Worm (Caenorhabditis elegans) whole organism, young adult: ENCODE measurements around the gene Y7A5A.10.
A peak's percentile ranks its signal among the peaks of the same experiment; 100 is the strongest.

Source experiments
- B0336.3 ChIP-seq: fragments of 200-800 bp; sonication (Bioruptor generic); IDR thresholded peaks from 2 replicates; pipeline ENCODE4 v1.3.6; 2022; ENCODE audit warnings: missing genetic modification characterization, missing compliant biosample characterization
- C17E4.6 ChIP-seq: fragments of 200-800 bp; sonication (Bioruptor generic); IDR thresholded peaks from 2 replicates; pipeline ENCODE4 v1.3.6; 2022; ENCODE audit warnings: missing genetic modification reagents, missing genetic modification characterization, missing compliant biosample characterization
- F55B11.4 ChIP-seq: sonication (generic microtip); optimal IDR thresholded peaks from 2 replicates; lab custom pipeline; 2016; ENCODE audit warnings: missing compliant biosample characterization, missing genetic modification characterization, borderline replicate concordance; ENCODE audit not compliant: insufficient read depth
- T26A5.8 ChIP-seq: sonication (generic microtip); optimal IDR thresholded peaks from 2 replicates; lab custom pipeline; 2016; ENCODE audit warnings: missing genetic modification characterization, missing compliant biosample characterization
- Y56A3A.18 ChIP-seq: fragments of 200-800 bp; sonication (Bioruptor generic); IDR thresholded peaks from 2 replicates; pipeline ENCODE4 v1.3.6; 2022; ENCODE audit warnings: missing genetic modification reagents, missing genetic modification characterization, missing compliant biosample characterization
- ama-1 ChIP-seq, 3 experiments: fragments of 150-350 bp in 1 of 3; sonication (generic microtip) in 2 of 3; optimal IDR thresholded peaks; 2 replicates each; lab custom pipeline; 2014 to 2018; ENCODE audit warnings: missing biosample characterization in 2 of 3, missing genetic modification characterization in 2 of 3, missing genetic modification reagents in 2 of 3
- aptf-2 ChIP-seq: fragments of 200-800 bp; sonication (Bioruptor generic); conservative IDR thresholded peaks from 2 replicates; pipeline ENCODE4 v1.3.6; 2022; ENCODE audit warnings: missing genetic modification reagents, missing genetic modification characterization, missing compliant biosample characterization
- athp-1 ChIP-seq: sonication (generic microtip); optimal IDR thresholded peaks from 2 replicates; lab custom pipeline; 2017; ENCODE audit warnings: mild to moderate bottlenecking, missing genetic modification characterization, missing compliant biosample characterization
- attf-3 ChIP-seq: fragments of 200-800 bp; sonication (Bioruptor generic); conservative IDR thresholded peaks from 2 replicates; pipeline ENCODE4 v1.3.6; 2022; ENCODE audit warnings: missing genetic modification reagents, missing genetic modification characterization, missing compliant biosample characterization
- bed-1 ChIP-seq: fragments of 200-800 bp; sonication (Bioruptor generic); IDR thresholded peaks from 2 replicates; pipeline ENCODE4 v1.3.6; 2022; ENCODE audit warnings: missing genetic modification reagents, missing genetic modification characterization, missing compliant biosample characterization
- bed-2 ChIP-seq: fragments of 200-800 bp; sonication (Bioruptor generic); IDR thresholded peaks from 2 replicates; pipeline ENCODE4 v1.3.6; 2022; ENCODE audit warnings: missing genetic modification reagents, missing genetic modification characterization, missing compliant biosample characterization
- ceh-79 ChIP-seq: sonication (generic microtip); optimal IDR thresholded peaks from 2 replicates; lab custom pipeline; 2017; ENCODE audit warnings: mild to moderate bottlenecking, missing genetic modification characterization, missing compliant biosample characterization
- ceh-91 ChIP-seq: fragments of 200-800 bp; sonication (Bioruptor generic); IDR thresholded peaks from 2 replicates; pipeline ENCODE4 v1.3.6; 2022; ENCODE audit warnings: missing genetic modification reagents, missing genetic modification characterization, missing compliant biosample characterization
- dpl-1 ChIP-seq: fragments of 150-350 bp; optimal IDR thresholded peaks from 2 replicates; lab custom pipeline; 2014; ENCODE audit warnings: missing biosample characterization, missing genetic modification reagents, missing genetic modification characterization
- efl-1 ChIP-seq: fragments of 150-350 bp; optimal IDR thresholded peaks from 2 replicates; lab custom pipeline; 2014; ENCODE audit warnings: missing biosample characterization, missing genetic modification reagents, missing genetic modification characterization
- egl-44 ChIP-seq: fragments of 200-800 bp; sonication (Bioruptor generic); IDR thresholded peaks from 2 replicates; pipeline ENCODE4 v1.3.6; 2022; ENCODE audit warnings: missing genetic modification reagents, missing genetic modification characterization, missing compliant biosample characterization
- ekl-4 ChIP-seq: fragments of 200-800 bp; sonication (Bioruptor generic); IDR thresholded peaks from 2 replicates; pipeline ENCODE4 v1.3.6; 2022; ENCODE audit warnings: missing genetic modification reagents, missing genetic modification characterization, missing compliant biosample characterization
- ets-4 ChIP-seq: fragments of 200-800 bp; sonication (Bioruptor generic); optimal IDR thresholded peaks from 2 replicates; lab custom pipeline; 2018; ENCODE audit warnings: mild to moderate bottlenecking, missing genetic modification characterization, missing compliant biosample characterization
- gei-17 ChIP-seq: fragments of 200-800 bp; sonication (Bioruptor generic); optimal IDR thresholded peaks from 2 replicates; lab custom pipeline; 2018; ENCODE audit warnings: mild to moderate bottlenecking, missing genetic modification characterization, missing compliant biosample characterization
- him-1 ChIP-seq: sonication (generic microtip); optimal IDR thresholded peaks from 2 replicates; lab custom pipeline; 2016; ENCODE audit warnings: missing genotype, missing genetic modification reagents, missing genetic modification characterization, missing compliant biosample characterization
- hlh-12 ChIP-seq: sonication (generic microtip); optimal IDR thresholded peaks from 2 replicates; lab custom pipeline; 2016; ENCODE audit warnings: missing genetic modification characterization, missing compliant biosample characterization
- lin-26 ChIP-seq: fragments of 200-800 bp; sonication (Bioruptor generic); IDR thresholded peaks from 2 replicates; pipeline ENCODE4 v1.3.6; 2022; ENCODE audit warnings: missing genetic modification reagents, missing genetic modification characterization, missing compliant biosample characterization
- lin-35 ChIP-seq, 3 experiments: fragments of 150-350 bp in 2 of 3; sonication (generic microtip) in 1 of 3; optimal IDR thresholded peaks; 2 replicates each; lab custom pipeline; 2014 to 2018; ENCODE audit warnings: missing biosample characterization in 3 of 3, missing genetic modification characterization in 3 of 3, missing genetic modification reagents in 3 of 3
- lin-40 ChIP-seq: sonication (generic microtip); optimal IDR thresholded peaks from 2 replicates; lab custom pipeline; 2016; ENCODE audit warnings: missing genetic modification characterization, mild to moderate bottlenecking, missing compliant biosample characterization, missing genotype, missing genetic modification reagents
- lin-54 ChIP-seq: fragments of 200-800 bp; sonication (Bioruptor generic); optimal IDR thresholded peaks from 2 replicates; lab custom pipeline; 2018; ENCODE audit warnings: mild to moderate bottlenecking, missing genetic modification characterization, missing compliant biosample characterization
- lir-1 ChIP-seq: fragments of 200-800 bp; sonication (Bioruptor generic); conservative IDR thresholded peaks from 2 replicates; pipeline ENCODE4 v1.3.6; 2022; ENCODE audit warnings: missing genetic modification reagents, missing genetic modification characterization, missing compliant biosample characterization
- lsl-1 ChIP-seq: fragments of 200-800 bp; sonication (Bioruptor generic); optimal IDR thresholded peaks from 2 replicates; lab custom pipeline; 2018; ENCODE audit warnings: mild to moderate bottlenecking, missing genetic modification characterization, moderate library complexity, missing compliant biosample characterization
- madf-10 ChIP-seq: sonication (generic microtip); optimal IDR thresholded peaks from 2 replicates; lab custom pipeline; 2016; ENCODE audit warnings: mild to moderate bottlenecking, missing genetic modification characterization, missing compliant biosample characterization
- madf-8 ChIP-seq: fragments of 200-800 bp; sonication (Bioruptor generic); conservative IDR thresholded peaks from 2 replicates; pipeline ENCODE4 v1.3.6; 2022; ENCODE audit warnings: missing genetic modification reagents, missing genetic modification characterization, missing compliant biosample characterization
- mcd-1 ChIP-seq: fragments of 200-800 bp; sonication (Bioruptor generic); IDR thresholded peaks from 2 replicates; pipeline ENCODE4 v1.3.6; 2022; ENCODE audit warnings: missing genetic modification reagents, missing genetic modification characterization, missing compliant biosample characterization
- nfya-1 ChIP-seq: sonication (generic microtip); optimal IDR thresholded peaks from 2 replicates; lab custom pipeline; 2017; ENCODE audit warnings: antibody characterized with exemption, missing compliant biosample characterization, missing genetic modification characterization, borderline replicate concordance; ENCODE audit not compliant: insufficient read depth
- nfya-2 ChIP-seq: fragments of 200-800 bp; sonication (Bioruptor generic); IDR thresholded peaks from 2 replicates; pipeline ENCODE4 v1.3.6; 2022; ENCODE audit warnings: missing genetic modification reagents, missing genetic modification characterization, missing compliant biosample characterization
- nhr-120 ChIP-seq: fragments of 200-800 bp; sonication (Bioruptor generic); IDR thresholded peaks from 2 replicates; pipeline ENCODE4 v1.3.6; 2022; ENCODE audit warnings: missing genetic modification characterization, missing compliant biosample characterization
- nhr-27 ChIP-seq: fragments of 200-800 bp; sonication (Bioruptor generic); optimal IDR thresholded peaks from 2 replicates; lab custom pipeline; 2018; ENCODE audit warnings: mild to moderate bottlenecking, missing genetic modification characterization, moderate library complexity, missing compliant biosample characterization
- pbrm-1 ChIP-seq: fragments of 200-800 bp; sonication (Bioruptor generic); IDR thresholded peaks from 2 replicates; pipeline ENCODE4 v1.3.6; 2022; ENCODE audit warnings: missing genetic modification reagents, missing genetic modification characterization, missing compliant biosample characterization
- rcor-1 ChIP-seq: fragments of 200-800 bp; sonication (Bioruptor generic); IDR thresholded peaks from 2 replicates; pipeline ENCODE4 v1.3.6; 2022; ENCODE audit warnings: missing genetic modification reagents, missing genetic modification characterization, missing compliant biosample characterization
- rpc-1 ChIP-seq, 2 experiments: fragments of 150-350 bp in 1 of 2; sonication (generic microtip) in 1 of 2; optimal IDR thresholded peaks; 2 replicates each; lab custom pipeline; 2014 to 2018; ENCODE audit warnings: missing biosample characterization in 1 of 2, missing genetic modification characterization in 1 of 2, missing genetic modification reagents in 1 of 2, missing genotype in 1 of 2
- sdz-38 ChIP-seq: sonication (generic microtip); optimal IDR thresholded peaks from 2 replicates; lab custom pipeline; 2016; ENCODE audit warnings: missing genotype, missing genetic modification characterization, missing compliant biosample characterization
- sea-2 ChIP-seq: fragments of 200-800 bp; sonication (Bioruptor generic); IDR thresholded peaks from 2 replicates; pipeline ENCODE4 v1.3.6; 2022; ENCODE audit warnings: missing genetic modification characterization, missing compliant biosample characterization
- snpc-1.1 ChIP-seq: sonication (generic microtip); optimal IDR thresholded peaks from 2 replicates; lab custom pipeline; 2017; ENCODE audit warnings: missing genetic modification characterization, mild to moderate bottlenecking, missing compliant biosample characterization, antibody characterized with exemption, moderate library complexity, missing genotype, missing genetic modification reagents; ENCODE audit not compliant: insufficient read depth
- snpc-1.3 ChIP-seq: sonication (generic microtip); optimal IDR thresholded peaks from 2 replicates; lab custom pipeline; 2017; ENCODE audit warnings: missing genetic modification characterization, mild to moderate bottlenecking, missing compliant biosample characterization, antibody characterized with exemption, moderate library complexity, missing genotype, missing genetic modification reagents; ENCODE audit not compliant: insufficient read depth
- snpc-3.4 ChIP-seq: sonication (generic microtip); optimal IDR thresholded peaks from 2 replicates; lab custom pipeline; 2017; ENCODE audit warnings: missing genetic modification characterization, mild to moderate bottlenecking, missing compliant biosample characterization, antibody characterized with exemption, moderate library complexity, missing genotype, missing genetic modification reagents
- snpc-4 ChIP-seq, 5 experiments: fragments of 150-350 bp in 1 of 5; sonication (generic microtip) in 4 of 5; optimal IDR thresholded peaks; 2 replicates each; lab custom pipeline; 2014 to 2018; ENCODE audit warnings: missing genetic modification characterization in 5 of 5, missing biosample characterization in 3 of 5, antibody characterized with exemption in 2 of 5, mild to moderate bottlenecking in 2 of 5, missing compliant biosample characterization in 2 of 5, missing genotype in 2 of 5, moderate library complexity in 2 of 5, missing genetic modification reagents in 1 of 5
- tbx-9 ChIP-seq: sonication (generic microtip); optimal IDR thresholded peaks from 2 replicates; lab custom pipeline; 2016; ENCODE audit warnings: borderline replicate concordance, missing genetic modification characterization, inconsistent platforms, missing compliant biosample characterization
- zfh-2 ChIP-seq: fragments of 200-800 bp; sonication (Bioruptor generic); conservative IDR thresholded peaks from 2 replicates; pipeline ENCODE4 v1.3.6; 2022; ENCODE audit warnings: missing genetic modification reagents, missing genetic modification characterization, missing compliant biosample characterization
- zim-3 ChIP-seq: sonication (generic microtip); optimal IDR thresholded peaks from 2 replicates; lab custom pipeline; 2017; ENCODE audit warnings: mild to moderate bottlenecking, missing genetic modification characterization, moderate library complexity, missing compliant biosample characterization
- ztf-6 ChIP-seq: fragments of 200-800 bp; sonication (Bioruptor generic); IDR thresholded peaks from 2 replicates; pipeline ENCODE4 v1.3.6; 2022; ENCODE audit warnings: missing genetic modification reagents, missing genetic modification characterization, missing compliant biosample characterization

The Y7A5A.10 gene

DNA sequence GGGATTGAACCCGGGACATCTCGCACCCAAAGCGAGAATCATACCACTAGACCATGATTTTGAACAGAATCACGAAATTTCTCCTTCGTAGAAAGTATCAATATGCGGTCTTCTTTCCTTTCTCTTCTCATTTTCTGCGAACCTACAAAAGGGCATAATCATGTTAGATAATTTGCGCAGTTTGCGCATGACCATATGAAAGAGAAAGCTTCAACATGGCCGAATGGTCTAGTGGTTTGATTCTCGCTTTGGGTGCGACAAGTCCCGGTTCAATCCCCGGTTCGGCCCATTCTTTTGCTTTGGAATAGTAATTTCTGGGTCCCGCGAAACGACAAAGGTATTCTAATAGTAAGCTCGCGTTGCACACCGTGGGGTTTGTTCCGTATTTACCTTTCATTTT lies 47.1 kb downstream of the Y7A5A.10 start (continued):
- TF ChIP-seq C17E4.6 (GFP tag; lab: Robert Waterston, UW) (no peak), lir-1 (no peak), lin-40 (peak; percentile 9), ets-4 (GFP tag; lab: Kevin White, UChicago) (no peak), sdz-38 (tag; lab: Kevin White, UChicago) (no peak), sea-2 (GFP tag; lab: Robert Waterston, UW) (no peak), gei-17 (GFP tag; lab: Kevin White, UChicago) (no peak), snpc-4 (GFP tag; optimal IDR thresholded peaks at IDR 0.05; lab: Kevin White, UChicago) (no peak), snpc-4 (tag; optimal IDR thresholded peaks at IDR 0.05; lab: Kevin White, UChicago) (peak in 2 of 4 experiments; percentile 11 to 54), lin-54 (no peak), dpl-1 (no peak), snpc-3.4 (tag; lab: Kevin White, UChicago) (no peak), rcor-1 (0 out of 2 replicates have a peak, but pooled peaks have one; percentile 34), lin-26 (GFP tag; lab: Robert Waterston, UW) (peak; percentile 35; the same call in 1 of the 2 replicates), B0336.3 (no peak), ceh-79 (tag; lab: Kevin White, UChicago) (no peak), ekl-4 (no peak), nfya-1 (tag; lab: Kevin White, UChicago) (no peak), aptf-2 (no peak), rpc-1 (optimal IDR thresholded peaks at IDR 0.05; lab: Kevin White, UChicago) (peak; percentile 61), rpc-1 (tag; optimal IDR thresholded peaks at IDR 0.05; lab: Kevin White, UChicago) (peak; percentile 69), nhr-120 (GFP tag; lab: Robert Waterston, UW) (no peak), zim-3 (tag; lab: Kevin White, UChicago) (no peak), efl-1 (GFP tag; lab: Kevin White, UChicago) (no peak), snpc-1.1 (tag; lab: Kevin White, UChicago) (no peak), ztf-6 (no peak), pbrm-1 (no peak), egl-44 (no peak), hlh-12 (no peak), madf-8 (GFP tag; lab: Robert Waterston, UW) (peak; percentile 10; the same call in 1 of the 2 replicates), F55B11.4 (tag; lab: Kevin White, UChicago) (no peak), bed-2 (no peak), zfh-2 (no peak), mcd-1 (GFP tag; lab: Robert Waterston, UW) (0 out of 2 replicates have a peak, but pooled peaks have one; percentile 17), ceh-91 (GFP tag; lab: Robert Waterston, UW) (no peak), athp-1 (tag; lab: Kevin White, UChicago) (no peak), him-1 (tag; lab: Kevin White, UChicago) (no peak), tbx-9 (tag; lab: Kevin White, UChicago) (no peak), T26A5.8 (tag; lab: Kevin White, UChicago) (no peak), nhr-27 (tag; lab: Kevin White, UChicago) (no peak), bed-1 (no peak), attf-3 (GFP tag; lab: Robert Waterston, UW) (no peak), Y56A3A.18 (GFP tag; lab: Robert Waterston, UW) (0 out of 2 replicates have a peak, but pooled peaks have one; percentile 40), nfya-2 (no peak), lin-35 (GFP tag; optimal IDR thresholded peaks at IDR 0.05; lab: Kevin White, UChicago) (no peak), madf-10 (tag; lab: Kevin White, UChicago) (no peak), ama-1 (optimal IDR thresholded peaks at IDR 0.05; lab: Kevin White, UChicago) (no peak), ama-1 (GFP tag; optimal IDR thresholded peaks at IDR 0.05; lab: Kevin White, UChicago) (no peak), snpc-1.3 (tag; lab: Kevin White, UChicago) (no peak), lsl-1 (no peak)
